Worm (Caenorhabditis elegans): ENCODE results near the gene gsp-2.

gsp-2 gene

ce11 chrIII:7373802-7374435, 37.5 kb downstream of the gsp-2 start:
- TF ChIP-seq ceh-30 (tag; optimal IDR thresholded peaks at IDR 0.05) = no peak
- TF ChIP-seq dve-1 (tag; optimal IDR thresholded peaks at IDR 0.05) = no peak
- no peak for TF ChIP-seq pha-4 (tag; optimal IDR thresholded peaks at IDR 0.05)
- no peak for TF ChIP-seq unc-3 (GFP tag; conservative IDR thresholded peaks at IDR 0.05)
- TF ChIP-seq unc-3 (tag; optimal IDR thresholded peaks at IDR 0.05) = no peak
- TF ChIP-seq ref-2 (tag; optimal IDR thresholded peaks at IDR 0.05) = no peak
- TF ChIP-seq hlh-13 (GFP tag; optimal IDR thresholded peaks at IDR 0.05) = no peak
- TF ChIP-seq mec-3 (tag; optimal IDR thresholded peaks at IDR 0.05; ENCODE audit: borderline replicate concordance) = no peak
- TF ChIP-seq unc-55 (GFP tag; optimal IDR thresholded peaks at IDR 0.05) = no peak

DNA sequence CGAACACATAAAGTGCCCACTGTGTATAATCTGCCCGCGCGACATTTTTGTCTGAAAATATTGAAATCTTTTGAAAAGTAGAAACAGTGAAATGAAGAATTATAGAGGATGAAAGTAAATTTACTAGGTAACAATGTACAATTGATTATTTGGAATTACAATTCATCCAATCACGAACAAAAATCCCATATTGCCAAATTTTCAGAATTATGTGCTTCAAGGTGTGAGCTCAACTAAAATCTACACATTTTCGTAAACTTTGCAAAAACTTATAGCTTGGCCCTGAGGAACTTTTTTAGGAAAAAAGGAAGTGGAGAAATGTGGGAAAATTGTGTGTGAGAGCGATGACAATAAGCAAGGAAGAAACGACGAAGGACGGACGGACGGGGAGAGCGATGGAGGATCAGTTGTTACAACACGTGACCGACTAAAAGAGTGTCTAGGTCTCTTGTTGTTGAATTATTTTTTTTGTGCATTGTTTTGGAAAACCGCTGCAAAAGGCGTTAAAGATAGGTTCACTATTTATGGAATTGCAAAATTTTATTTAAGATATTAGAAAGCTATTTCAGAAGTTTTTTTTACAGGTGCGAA, 38.4 kb downstream of the gsp-2 start, which contains the start of gene mml-1:
Gene mml-1, minus strand, starts transcription at position 51 of the 591 bp plus-strand sequence.
- TF ChIP-seq pax-1 (tag; optimal IDR thresholded peaks at IDR 0.05) (no peak), ref-2 (tag; optimal IDR thresholded peaks at IDR 0.05) (no peak), hlh-30 (tag; optimal IDR thresholded peaks at IDR 0.05; ENCODE audit: insufficient read depth) (peak; percentile 78), ceh-6 (GFP tag; optimal IDR thresholded peaks at IDR 0.05) (no peak), hlh-13 (GFP tag; optimal IDR thresholded peaks at IDR 0.05) (no peak)

ce11 chrIII:7375434-7375833, 39.0 kb downstream of the gsp-2 start:
- no peak for TF ChIP-seq nhr-11 (tag; optimal IDR thresholded peaks at IDR 0.05)
- peak; percentile 61 for TF ChIP-seq elt-2 (tag; optimal IDR thresholded peaks at IDR 0.05)

ce11 chrIII:7376143-7376802, 39.9 kb downstream of the gsp-2 start:
- no peak for TF ChIP-seq ama-1 (optimal IDR thresholded peaks at IDR 0.05)
- peak; percentile 21 for TF ChIP-seq nfya-1 (tag; optimal IDR thresholded peaks at IDR 0.05)
- TF ChIP-seq ceh-31 (tag; optimal IDR thresholded peaks at IDR 0.05) = peak; percentile 34
- TF ChIP-seq tbx-2 (tag; optimal IDR thresholded peaks at IDR 0.05) = peak; percentile 41
- no peak for TF ChIP-seq ceh-24 (tag; optimal IDR thresholded peaks at IDR 0.05)
- TF ChIP-seq unc-55 (GFP tag; optimal IDR thresholded peaks at IDR 0.05) = peak; percentile 12
- TF ChIP-seq pax-1 (tag; optimal IDR thresholded peaks at IDR 0.05) = peak; percentile 36
- TF ChIP-seq ceh-9 (tag; optimal IDR thresholded peaks at IDR 0.05) = no peak
- peak; percentile 20 for TF ChIP-seq unc-42 (tag; optimal IDR thresholded peaks at IDR 0.05)
- peak; percentile 88 for TF ChIP-seq hlh-30 (tag; optimal IDR thresholded peaks at IDR 0.05; ENCODE audit: insufficient read depth)
- peak; percentile 21 for TF ChIP-seq ceh-18 (tag; optimal IDR thresholded peaks at IDR 0.05)

ce11 chrIII:7378522-7378921, 42.1 kb downstream of the gsp-2 start:
- no peak for TF ChIP-seq ceh-6 (GFP tag; optimal IDR thresholded peaks at IDR 0.05)

DNA sequence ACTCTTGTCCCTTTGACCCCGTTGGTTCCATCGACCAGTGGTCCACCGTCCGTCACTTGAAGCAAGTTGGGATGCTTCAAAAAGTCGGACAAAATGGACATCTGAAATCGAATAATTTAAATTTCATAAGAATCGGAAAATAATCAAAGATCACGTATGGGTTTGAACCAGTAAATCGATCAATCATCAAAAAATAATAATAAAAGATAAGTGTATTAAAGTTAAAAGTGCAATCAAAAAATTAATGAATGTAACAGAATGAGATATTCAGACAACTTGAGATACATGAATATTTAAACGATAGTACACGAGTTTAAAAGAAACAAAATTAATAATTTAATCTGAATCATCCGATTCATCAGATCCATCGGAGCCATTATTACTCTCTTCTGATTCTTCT, 42.6 kb downstream of the gsp-2 start, which contains the start of gene T20B12.7:
Gene T20B12.7, minus strand, starts transcription at position 101 of the 400 bp plus-strand sequence.
- TF ChIP-seq ceh-34 (tag; optimal IDR thresholded peaks at IDR 0.05) (no peak), ceh-14 (tag; optimal IDR thresholded peaks at IDR 0.05) (no peak)

- TF ChIP-seq ahr-1 (tag; optimal IDR thresholded peaks at IDR 0.05) = no peak
- no peak for TF ChIP-seq odd-2 (tag; optimal IDR thresholded peaks at IDR 0.05)
- TF ChIP-seq ceh-9 (tag; optimal IDR thresholded peaks at IDR 0.05) = no peak
- no peak for TF ChIP-seq pqm-1 (tag; optimal IDR thresholded peaks at IDR 0.05)
- no peak for TF ChIP-seq pha-4 (tag; optimal IDR thresholded peaks at IDR 0.05)
- no peak for TF ChIP-seq hlh-6 (tag; optimal IDR thresholded peaks at IDR 0.05)
- TF ChIP-seq ceh-22 (tag; optimal IDR thresholded peaks at IDR 0.05) = no peak
These were observed 43.7 kb downstream of the gsp-2 start for ce11 chrIII:7380120-7380519.

Measured in whole organism, late embryonic.